Fruit fly (Drosophila melanogaster): ENCODE data around the gene CG10510.

Gene CG10510

dm6 chr3L:21194392-21194925, 15.4 kb downstream of the CG10510 start:
- TF ChIP-seq Vsx2 (GFP tag; optimal IDR thresholded peaks at IDR 0.05; ENCODE audit: partially characterized antibody) (peak; percentile 10), Hnf4 (GFP tag; optimal IDR thresholded peaks at IDR 0.05) (no peak)

dm6 chr3L:21193170-21193569, 16.7 kb downstream of the CG10510 start, which contains the start of gene CG42337:
CG42337 (minus strand) TSS chr3L:21193363.
- TF ChIP-seq woc (GFP tag; optimal IDR thresholded peaks at IDR 0.05): no peak
- no peak for TF ChIP-seq Mio (GFP tag; optimal IDR thresholded peaks at IDR 0.05)
- TF ChIP-seq Jra (GFP tag; optimal IDR thresholded peaks at IDR 0.05): no peak
- TF ChIP-seq tai (GFP tag; optimal IDR thresholded peaks at IDR 0.05): no peak
- TF ChIP-seq CrebA (GFP tag; optimal IDR thresholded peaks at IDR 0.05; ENCODE audit: borderline replicate concordance): no peak
- no peak for TF ChIP-seq dmrt93B (GFP tag; optimal IDR thresholded peaks at IDR 0.05)

dm6 chr3L:21192024-21192423, 17.9 kb downstream of the CG10510 start:
- no peak for TF ChIP-seq Dfd (GFP tag; optimal IDR thresholded peaks at IDR 0.05)
- TF ChIP-seq br (GFP tag; optimal IDR thresholded peaks at IDR 0.05): no peak
- TF ChIP-seq Hr78 (GFP tag; optimal IDR thresholded peaks at IDR 0.05): no peak
- no peak for TF ChIP-seq sage (GFP tag; optimal IDR thresholded peaks at IDR 0.05)
- TF ChIP-seq Hnf4 (GFP tag; optimal IDR thresholded peaks at IDR 0.05): no peak
- no peak for TF ChIP-seq psq (GFP tag; optimal IDR thresholded peaks at IDR 0.05)
- TF ChIP-seq Hr83 (GFP tag; optimal IDR thresholded peaks at IDR 0.05; ENCODE audit: poor library complexity, severe bottlenecking): no peak
- TF ChIP-seq Sp1 (GFP tag; optimal IDR thresholded peaks at IDR 0.05): no peak
- no peak for TF ChIP-seq lola (GFP tag; optimal IDR thresholded peaks at IDR 0.05)
- no peak for TF ChIP-seq N (GFP tag; optimal IDR thresholded peaks at IDR 0.05)
- no peak for TF ChIP-seq brk (GFP tag; optimal IDR thresholded peaks at IDR 0.05)
- no peak for TF ChIP-seq woc (GFP tag; optimal IDR thresholded peaks at IDR 0.05)
- no peak for TF ChIP-seq GATAd (GFP tag; optimal IDR thresholded peaks at IDR 0.05)
- TF ChIP-seq dl (GFP tag; optimal IDR thresholded peaks at IDR 0.05; ENCODE audit: insufficient read depth in 1 of 2, partially characterized antibody in 2 of 2): no peak
- TF ChIP-seq dsf (GFP tag; optimal IDR thresholded peaks at IDR 0.05; ENCODE audit: borderline replicate concordance): no peak

- TF ChIP-seq Hr83 (GFP tag; optimal IDR thresholded peaks at IDR 0.05; ENCODE audit: poor library complexity, severe bottlenecking) (no peak), CG9705 (GFP tag; optimal IDR thresholded peaks at IDR 0.05) (no peak), Sp1 (GFP tag; optimal IDR thresholded peaks at IDR 0.05) (no peak), Vsx2 (GFP tag; optimal IDR thresholded peaks at IDR 0.05; ENCODE audit: partially characterized antibody) (no peak), Hr78 (GFP tag; optimal IDR thresholded peaks at IDR 0.05) (no peak), dsf (GFP tag; optimal IDR thresholded peaks at IDR 0.05; ENCODE audit: borderline replicate concordance) (no peak), woc (GFP tag; optimal IDR thresholded peaks at IDR 0.05) (no peak), sage (GFP tag; optimal IDR thresholded peaks at IDR 0.05) (no peak), sv (GFP tag; optimal IDR thresholded peaks at IDR 0.05) (no peak), Mio (GFP tag; optimal IDR thresholded peaks at IDR 0.05) (no peak), br (GFP tag; optimal IDR thresholded peaks at IDR 0.05) (no peak), Myc (optimal IDR thresholded peaks at IDR 0.05) (no peak), CG32264 (GFP tag; optimal IDR thresholded peaks at IDR 0.05) (no peak), GATAd (GFP tag; optimal IDR thresholded peaks at IDR 0.05) (no peak), tai (GFP tag; optimal IDR thresholded peaks at IDR 0.05) (no peak), foxo (GFP tag; optimal IDR thresholded peaks at IDR 0.05) (no peak), ey (GFP tag; optimal IDR thresholded peaks at IDR 0.05) (no peak), Hnf4 (GFP tag; optimal IDR thresholded peaks at IDR 0.05) (no peak), Jra (GFP tag; optimal IDR thresholded peaks at IDR 0.05) (no peak), usp (GFP tag; optimal IDR thresholded peaks at IDR 0.05) (no peak)
These were observed 23.4 kb downstream of the CG10510 start for dm6 chr3L:21186487-21186886.

dm6 chr3L:21185622-21186021, 24.3 kb downstream of the CG10510 start:
- TF ChIP-seq br (GFP tag; optimal IDR thresholded peaks at IDR 0.05): no peak
- no peak for TF ChIP-seq CG9705 (GFP tag; optimal IDR thresholded peaks at IDR 0.05)
- TF ChIP-seq foxo (GFP tag; optimal IDR thresholded peaks at IDR 0.05): no peak
- no peak for TF ChIP-seq OdsH (GFP tag; optimal IDR thresholded peaks at IDR 0.05)
- TF ChIP-seq jim (GFP tag; optimal IDR thresholded peaks at IDR 0.05): no peak
- no peak for TF ChIP-seq Rel (GFP tag; optimal IDR thresholded peaks at IDR 0.05)
- TF ChIP-seq Rel (tag; optimal IDR thresholded peaks at IDR 0.05): no peak
- TF ChIP-seq HLH106 (tag; optimal IDR thresholded peaks at IDR 0.05): no peak
- TF ChIP-seq dmrt93B (GFP tag; optimal IDR thresholded peaks at IDR 0.05): no peak
- TF ChIP-seq tai (GFP tag; optimal IDR thresholded peaks at IDR 0.05): no peak
- TF ChIP-seq psq (GFP tag; optimal IDR thresholded peaks at IDR 0.05): no peak
- TF ChIP-seq Sp1 (GFP tag; optimal IDR thresholded peaks at IDR 0.05): no peak
- no peak for TF ChIP-seq Hr83 (GFP tag; optimal IDR thresholded peaks at IDR 0.05; ENCODE audit: poor library complexity, severe bottlenecking)
- TF ChIP-seq fru (GFP tag; optimal IDR thresholded peaks at IDR 0.05): no peak
- no peak for TF ChIP-seq lola (GFP tag; optimal IDR thresholded peaks at IDR 0.05)
- no peak for TF ChIP-seq Hnf4 (GFP tag; optimal IDR thresholded peaks at IDR 0.05)
- no peak for TF ChIP-seq dsf (GFP tag; optimal IDR thresholded peaks at IDR 0.05; ENCODE audit: borderline replicate concordance)

Data from whole organism, wandering third instar larva.